Worm (Caenorhabditis elegans) whole organism, L2 larva: Measurements from ENCODE around the gene T06C12.14.
A peak's percentile ranks its signal among the peaks of the same experiment; 100 is the strongest.

Source experiments
- C34F6.9 ChIP-seq: fragments of 150-350 bp; optimal IDR thresholded peaks from 2 replicates; lab custom pipeline; 2014; ENCODE audit warnings: missing biosample characterization, missing genetic modification characterization
- F13H6.1 ChIP-seq: sonication (generic microtip); optimal IDR thresholded peaks from 2 replicates; lab custom pipeline; 2016; ENCODE audit warnings: missing genetic modification characterization, missing compliant biosample characterization
- R02D3.7 ChIP-seq: fragments of 150-350 bp; optimal IDR thresholded peaks from 2 replicates; lab custom pipeline; 2014; ENCODE audit warnings: missing biosample characterization, missing genetic modification characterization
- Y55F3AM.14 ChIP-seq: fragments of 200-800 bp; sonication (Bioruptor generic); optimal IDR thresholded peaks from 2 replicates; lab custom pipeline; 2018; ENCODE audit warnings: mild to moderate bottlenecking, missing genetic modification characterization, missing compliant biosample characterization
- ZK546.5 ChIP-seq: sonication (generic microtip); optimal IDR thresholded peaks from 2 replicates; lab custom pipeline; 2017; ENCODE audit warnings: missing biosample characterization, missing genetic modification characterization
- alr-1 ChIP-seq: fragments of 150-350 bp; optimal IDR thresholded peaks from 2 replicates; lab custom pipeline; 2014; ENCODE audit warnings: missing biosample characterization, missing genetic modification characterization
- aly-2 ChIP-seq: fragments of 150-350 bp; optimal IDR thresholded peaks from 2 replicates; lab custom pipeline; 2014; ENCODE audit warnings: missing biosample characterization, missing genetic modification characterization
- ama-1 ChIP-seq: fragments of 150-350 bp; optimal IDR thresholded peaks from 2 replicates; lab custom pipeline; 2018; ENCODE audit warnings: inconsistent platforms
- blmp-1 ChIP-seq: sonication (generic microtip); optimal IDR thresholded peaks from 2 replicates; lab custom pipeline; 2017; ENCODE audit warnings: missing genetic modification characterization, mild to moderate bottlenecking, missing compliant biosample characterization, antibody characterized with exemption, moderate library complexity; ENCODE audit not compliant: insufficient read depth
- ceh-16 ChIP-seq: fragments of 150-350 bp; optimal IDR thresholded peaks from 2 replicates; lab custom pipeline; 2014; ENCODE audit warnings: missing biosample characterization, missing genetic modification characterization
- ceh-82 ChIP-seq: fragments of 150-350 bp; optimal IDR thresholded peaks from 2 replicates; lab custom pipeline; 2014; ENCODE audit warnings: missing biosample characterization, missing genetic modification characterization
- crh-2 ChIP-seq: sonication (generic microtip); optimal IDR thresholded peaks from 2 replicates; lab custom pipeline; 2017; ENCODE audit warnings: missing biosample characterization, missing genetic modification characterization
- egl-27 ChIP-seq: sonication (generic microtip); optimal IDR thresholded peaks from 3 replicates; lab custom pipeline; 2017; ENCODE audit warnings: missing biosample characterization, missing genetic modification reagents, missing genetic modification characterization
- elt-1 ChIP-seq: fragments of 150-350 bp; optimal IDR thresholded peaks from 2 replicates; lab custom pipeline; 2014; ENCODE audit warnings: missing biosample characterization, missing genetic modification characterization
- fos-1 ChIP-seq: fragments of 150-350 bp; optimal IDR thresholded peaks from 2 replicates; lab custom pipeline; 2014; ENCODE audit warnings: missing biosample characterization, missing genetic modification characterization
- gmeb-1 ChIP-seq: fragments of 150-350 bp; optimal IDR thresholded peaks from 2 replicates; lab custom pipeline; 2014; ENCODE audit warnings: missing biosample characterization, missing genetic modification characterization
- lin-11 ChIP-seq: fragments of 150-350 bp; sonication (generic microtip); optimal IDR thresholded peaks from 2 replicates; lab custom pipeline; 2014; ENCODE audit warnings: missing biosample characterization, missing genetic modification characterization, inconsistent platforms, mixed read lengths
- lin-13 ChIP-seq: fragments of 150-350 bp; optimal IDR thresholded peaks from 2 replicates; lab custom pipeline; 2014; ENCODE audit warnings: missing biosample characterization, missing genetic modification reagents, missing genetic modification characterization
- lin-39 ChIP-seq: fragments of 150-350 bp; optimal IDR thresholded peaks from 2 replicates; lab custom pipeline; 2014; ENCODE audit warnings: missing biosample characterization, missing genetic modification reagents, missing genetic modification characterization
- lsy-2 ChIP-seq, 2 experiments: fragments of 150-350 bp in 1 of 2; sonication (generic microtip) in 1 of 2; optimal IDR thresholded peaks; 2 replicates each; lab custom pipeline; 2014 to 2017; ENCODE audit warnings: missing biosample characterization in 2 of 2, missing genetic modification characterization in 2 of 2
- mab-5 ChIP-seq: fragments of 150-350 bp; optimal IDR thresholded peaks from 2 replicates; lab custom pipeline; 2014; ENCODE audit warnings: missing biosample characterization, missing genetic modification characterization
- mbf-1 ChIP-seq: sonication (generic microtip); optimal IDR thresholded peaks from 2 replicates; lab custom pipeline; 2017; ENCODE audit warnings: missing biosample characterization, missing genetic modification characterization
- mdl-1 ChIP-seq, 2 experiments: fragments of 150-350 bp in 1 of 2; sonication (generic microtip) in 1 of 2; optimal IDR thresholded peaks; 2 replicates each; lab custom pipeline; 2017; ENCODE audit warnings: missing biosample characterization in 2 of 2, missing genetic modification characterization in 2 of 2
- nhr-11 ChIP-seq: fragments of 150-350 bp; optimal IDR thresholded peaks from 2 replicates; lab custom pipeline; 2014; ENCODE audit warnings: missing biosample characterization, missing genetic modification characterization
- nhr-12 ChIP-seq: fragments of 150-350 bp; optimal IDR thresholded peaks from 2 replicates; lab custom pipeline; 2014; ENCODE audit warnings: missing biosample characterization, missing genetic modification characterization
- nhr-129 ChIP-seq: fragments of 150-350 bp; optimal IDR thresholded peaks from 2 replicates; lab custom pipeline; 2014; ENCODE audit warnings: missing biosample characterization, missing genetic modification characterization
- nhr-21 ChIP-seq: fragments of 150-350 bp; optimal IDR thresholded peaks from 2 replicates; lab custom pipeline; 2014; ENCODE audit warnings: missing biosample characterization, missing genetic modification characterization
- nhr-23 ChIP-seq: fragments of 150-350 bp; optimal IDR thresholded peaks from 2 replicates; lab custom pipeline; 2014; ENCODE audit warnings: missing biosample characterization, missing genetic modification reagents, missing genetic modification characterization
- nhr-237 ChIP-seq: fragments of 150-350 bp; optimal IDR thresholded peaks from 2 replicates; lab custom pipeline; 2014; ENCODE audit warnings: missing biosample characterization, missing genetic modification characterization
- nhr-6 ChIP-seq: fragments of 150-350 bp; optimal IDR thresholded peaks from 2 replicates; lab custom pipeline; 2014; ENCODE audit warnings: missing biosample characterization, missing genetic modification characterization
- nhr-77 ChIP-seq: fragments of 150-350 bp; optimal IDR thresholded peaks from 2 replicates; lab custom pipeline; 2014; ENCODE audit warnings: missing biosample characterization, missing genetic modification characterization
- skn-1 ChIP-seq: sonication (generic microtip); optimal IDR thresholded peaks from 2 replicates; lab custom pipeline; 2017; ENCODE audit warnings: missing biosample characterization, missing genetic modification characterization
- sma-3 ChIP-seq: sonication (generic microtip); optimal IDR thresholded peaks from 2 replicates; lab custom pipeline; 2016; ENCODE audit warnings: missing genetic modification reagents, missing genetic modification characterization, missing compliant biosample characterization
- sma-9 ChIP-seq, 2 experiments: fragments of 150-350 bp in 1 of 2; sonication (generic microtip) in 1 of 2; optimal IDR thresholded peaks; 2 replicates each; lab custom pipeline; 2014 to 2016; ENCODE audit warnings: missing genetic modification characterization in 2 of 2, mild to moderate bottlenecking in 1 of 2, missing biosample characterization in 1 of 2, missing compliant biosample characterization in 1 of 2, missing genetic modification reagents in 1 of 2, moderate library complexity in 1 of 2
- snpc-4 ChIP-seq: fragments of 150-350 bp; optimal IDR thresholded peaks from 2 replicates; lab custom pipeline; 2014; ENCODE audit warnings: missing biosample characterization, missing genetic modification characterization
- unc-39 ChIP-seq: fragments of 150-350 bp; optimal IDR thresholded peaks from 2 replicates; lab custom pipeline; 2014; ENCODE audit warnings: missing biosample characterization, missing genetic modification characterization
- unc-55 ChIP-seq: fragments of 150-350 bp; sonication (generic microtip); optimal IDR thresholded peaks from 3 replicates; lab custom pipeline; 2014; ENCODE audit warnings: missing biosample characterization, missing genetic modification reagents, missing genetic modification characterization
- unc-62 ChIP-seq: fragments of 150-350 bp; optimal IDR thresholded peaks from 2 replicates; lab custom pipeline; 2014; ENCODE audit warnings: missing biosample characterization, missing genetic modification reagents, missing genetic modification characterization
- zag-1 ChIP-seq: fragments of 150-350 bp; optimal IDR thresholded peaks from 2 replicates; lab custom pipeline; 2014; ENCODE audit warnings: missing biosample characterization, missing genetic modification characterization
- ztf-1 ChIP-seq: fragments of 200-800 bp; sonication (Bioruptor generic); conservative IDR thresholded peaks from 2 replicates; pipeline ENCODE4 v1.3.6; 2022; ENCODE audit warnings: missing genetic modification characterization, missing compliant biosample characterization
- ztf-4 ChIP-seq: fragments of 150-350 bp; optimal IDR thresholded peaks from 2 replicates; lab custom pipeline; 2014; ENCODE audit warnings: missing biosample characterization, missing genetic modification characterization

Gene T06C12.14

DNA sequence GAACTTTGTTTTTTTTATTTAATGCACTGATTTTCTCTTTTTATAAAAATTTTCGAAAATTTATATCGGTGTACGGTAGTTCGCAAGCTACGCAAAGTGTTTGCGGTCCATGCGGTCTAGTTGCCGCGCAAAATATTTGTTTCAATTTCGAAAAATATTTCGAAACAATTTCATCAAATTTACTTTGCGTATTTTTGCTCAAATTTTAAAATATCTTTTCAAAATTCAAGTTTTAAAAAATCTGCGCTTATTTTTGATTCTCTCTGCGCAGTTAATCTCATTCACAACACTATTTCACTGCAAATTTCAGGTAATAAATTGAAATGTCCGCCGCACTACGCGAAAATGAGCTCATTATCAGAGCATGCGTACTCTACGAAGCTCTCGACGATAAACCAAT is 32.4 kb upstream of the T06C12.14 start, which contains the start of gene fbxa-197:
TSS of gene fbxa-197 (plus strand) at position 301 of the 400 bp plus-strand sequence.
- no peak for TF ChIP-seq fos-1 (tag; lab: Kevin White, UChicago)
- no peak for TF ChIP-seq nhr-237 (tag; lab: Kevin White, UChicago)
- TF ChIP-seq elt-1 (tag; lab: Kevin White, UChicago), result no peak
- TF ChIP-seq Y55F3AM.14, result no peak
- no peak for TF ChIP-seq zag-1
- no peak for TF ChIP-seq lsy-2 (tag; optimal IDR thresholded peaks at IDR 0.05; lab: Kevin White, UChicago)
- no peak for TF ChIP-seq sma-3 (GFP tag; lab: Kevin White, UChicago)
- no peak for TF ChIP-seq lin-39 (tag; lab: Kevin White, UChicago)
- TF ChIP-seq mab-5 (tag; lab: Kevin White, UChicago), result no peak
- no peak for TF ChIP-seq nhr-23 (tag; lab: Kevin White, UChicago)

ce11 chrV:15870356-15870755 is 29.4 kb upstream of the T06C12.14 start, which contains the start of gene str-57:
TSS of gene str-57 (plus strand) at chrV:15870656.
- no peak for TF ChIP-seq snpc-4 (tag; lab: Kevin White, UChicago)
- TF ChIP-seq C34F6.9, result no peak
- TF ChIP-seq mbf-1 (tag; lab: Kevin White, UChicago), result no peak
- no peak for TF ChIP-seq elt-1 (tag; lab: Kevin White, UChicago)
- no peak for TF ChIP-seq Y55F3AM.14
- TF ChIP-seq lin-11 (tag; lab: Kevin White, UChicago), result no peak

- no peak for TF ChIP-seq unc-62 (GFP tag; lab: Kevin White, UChicago)
- no peak for TF ChIP-seq snpc-4 (tag; lab: Kevin White, UChicago)
- no peak for TF ChIP-seq unc-39 (tag; lab: Kevin White, UChicago)
- TF ChIP-seq nhr-21 (tag; lab: Kevin White, UChicago), result no peak
- no peak for TF ChIP-seq nhr-11 (tag; lab: Kevin White, UChicago)
- TF ChIP-seq ama-1 (lab: Kevin White, UChicago), result no peak
- TF ChIP-seq mbf-1 (tag; lab: Kevin White, UChicago), result no peak
- TF ChIP-seq skn-1 (tag; lab: Kevin White, UChicago), result no peak
- TF ChIP-seq ztf-4 (tag; lab: Kevin White, UChicago), result no peak
- no peak for TF ChIP-seq nhr-12 (tag; lab: Kevin White, UChicago)
- no peak for TF ChIP-seq alr-1 (tag; lab: Kevin White, UChicago)
- TF ChIP-seq, all 48 proteins: peak for 0
Measured at ce11 chrV:15872273-15872672, 27.5 kb upstream of the T06C12.14 start, which contains the start of gene str-56. TSS of gene str-56 (plus strand) at chrV:15872573.

DNA sequence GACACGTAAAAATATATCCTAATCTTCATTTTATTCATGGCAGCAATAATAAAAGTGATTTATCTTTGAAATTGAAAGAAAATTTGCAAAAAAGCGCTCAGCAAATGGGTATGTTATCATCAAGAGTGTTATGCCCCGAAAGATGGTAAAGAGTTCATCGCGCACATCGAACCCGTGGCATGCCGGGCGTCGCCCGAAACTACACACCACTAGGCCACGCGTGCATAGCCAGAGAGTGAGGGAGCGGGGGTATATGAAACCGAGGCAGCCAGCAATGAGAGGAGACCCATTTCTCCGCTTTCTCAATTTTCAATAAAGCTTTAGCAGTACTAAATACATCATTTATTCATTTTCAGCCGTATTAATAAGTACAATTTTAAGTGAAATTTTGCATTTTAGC is 26.0 kb upstream of the T06C12.14 start:
- TF ChIP-seq R02D3.7 (tag; lab: Kevin White, UChicago) (no peak), nhr-12 (tag; lab: Kevin White, UChicago) (no peak), ZK546.5 (no peak), nhr-129 (tag; lab: Kevin White, UChicago) (peak; percentile 83), mab-5 (tag; lab: Kevin White, UChicago) (no peak), nhr-21 (tag; lab: Kevin White, UChicago) (peak; percentile 73), sma-9 (GFP tag; optimal IDR thresholded peaks at IDR 0.05; lab: Kevin White, UChicago) (peak; percentile 85), sma-9 (tag; optimal IDR thresholded peaks at IDR 0.05; lab: Kevin White, UChicago) (no peak), blmp-1 (peak; percentile 8), nhr-11 (tag; lab: Kevin White, UChicago) (no peak), lin-11 (tag; lab: Kevin White, UChicago) (peak; percentile 80), lsy-2 (tag; optimal IDR thresholded peaks at IDR 0.05; lab: Kevin White, UChicago) (peak in 1 of 2 experiments; percentile 51), fos-1 (tag; lab: Kevin White, UChicago) (peak; percentile 65), ceh-82 (peak; percentile 71), mdl-1 (tag; optimal IDR thresholded peaks at IDR 0.05; lab: Kevin White, UChicago) (no peak), Y55F3AM.14 (peak; percentile 90), egl-27 (tag; lab: Kevin White, UChicago) (peak; percentile 37), sma-3 (GFP tag; lab: Kevin White, UChicago) (peak; percentile 39), nhr-237 (tag; lab: Kevin White, UChicago) (peak; percentile 5), nhr-77 (no peak), ceh-16 (tag; lab: Kevin White, UChicago) (no peak), lin-13 (GFP tag; lab: Kevin White, UChicago) (peak; percentile 66), aly-2 (tag; lab: Kevin White, UChicago) (no peak), F13H6.1 (tag; lab: Kevin White, UChicago) (peak; percentile 70), skn-1 (tag; lab: Kevin White, UChicago) (no peak), gmeb-1 (tag; lab: Kevin White, UChicago) (peak; percentile 68), ztf-1 (GFP tag; lab: Robert Waterston, UW) (no peak), unc-55 (GFP tag; lab: Kevin White, UChicago) (peak; percentile 78), zag-1 (no peak), snpc-4 (tag; lab: Kevin White, UChicago) (peak; percentile 66), crh-2 (peak; percentile 62), nhr-6 (tag; lab: Kevin White, UChicago) (peak; percentile 29), alr-1 (tag; lab: Kevin White, UChicago) (no peak), C34F6.9 (peak; percentile 46)
